Worm (Caenorhabditis elegans) whole organism, late embryonic: ENCODE measurements around the gene ciao-2B.

Source experiments
- ama-1 ChIP-seq: fragments of 150-350 bp; optimal IDR thresholded peaks from 2 replicates; lab custom pipeline; 2014
- ceh-31 ChIP-seq: sonication (generic microtip); optimal IDR thresholded peaks from 2 replicates; lab custom pipeline; 2016; ENCODE audit warnings: missing genetic modification characterization, missing compliant biosample characterization
- ceh-9 ChIP-seq: sonication (generic microtip); optimal IDR thresholded peaks from 2 replicates; lab custom pipeline; 2016; ENCODE audit warnings: mild to moderate bottlenecking, missing genetic modification characterization, inconsistent platforms, missing compliant biosample characterization
- elt-2 ChIP-seq: sonication (generic microtip); optimal IDR thresholded peaks from 2 replicates; lab custom pipeline; 2016; ENCODE audit warnings: missing genetic modification reagents, missing genetic modification characterization, missing compliant biosample characterization
- nhr-11 ChIP-seq: fragments of 150-350 bp; optimal IDR thresholded peaks from 2 replicates; lab custom pipeline; 2014; ENCODE audit warnings: missing biosample characterization, missing genetic modification characterization
- pag-3 ChIP-seq: sonication (generic microtip); optimal IDR thresholded peaks from 2 replicates; lab custom pipeline; 2016; ENCODE audit warnings: missing compliant biosample characterization, missing genetic modification characterization, borderline replicate concordance
- pqm-1 ChIP-seq: sonication (generic microtip); optimal IDR thresholded peaks from 2 replicates; lab custom pipeline; 2016; ENCODE audit warnings: missing genetic modification characterization, missing compliant biosample characterization
- unc-42 ChIP-seq: sonication (generic microtip); optimal IDR thresholded peaks from 2 replicates; lab custom pipeline; 2016; ENCODE audit warnings: missing genotype, missing genetic modification characterization, missing compliant biosample characterization

DNA sequence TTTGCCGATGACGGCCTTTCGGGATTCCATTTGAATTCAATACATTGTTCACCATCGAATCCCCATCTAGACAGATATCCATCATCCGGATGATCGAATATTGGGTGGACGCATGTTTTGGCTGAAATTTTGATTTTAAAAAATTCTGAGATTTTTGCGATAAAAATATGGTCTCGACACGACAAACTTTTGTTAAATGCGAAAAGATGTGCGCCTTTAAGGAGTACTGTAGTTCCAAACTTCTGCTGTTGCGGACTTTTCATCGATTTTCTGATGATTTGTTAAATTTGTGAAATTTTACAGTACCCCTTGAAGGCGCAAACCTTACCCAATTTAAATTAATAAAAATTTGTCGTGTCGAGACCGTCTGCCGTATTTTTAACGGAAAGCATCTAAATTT, 11.5 kb downstream of the ciao-2B start:
- TF ChIP-seq elt-2 (tag; lab: Kevin White, UChicago) (no peak), unc-42 (no peak), nhr-11 (no peak), ceh-31 (tag; lab: Kevin White, UChicago) (no peak), ama-1 (lab: Kevin White, UChicago) (no peak), pqm-1 (tag; lab: Kevin White, UChicago) (no peak), ceh-9 (tag; lab: Kevin White, UChicago) (no peak), pag-3 (tag; lab: Kevin White, UChicago) (no peak)
